Fruit fly (Drosophila melanogaster) S2 (cell line): ENCODE measurements around the gene CCDC53.

Experiments
- CG8478 ChIP-seq: fragments of >200 bp; optimal IDR thresholded peaks from 2 replicates; lab custom pipeline; 2018
- CTCF ChIP-seq, 2 experiments: fragments of >200 bp; optimal IDR thresholded peaks; 2 replicates each; lab custom pipeline; 2018

dm6 chr2L:8043282-8043668 lies 2.4 kb downstream of the CCDC53 start, which contains the start of gene Megf8:
- TF ChIP-seq CG8478 (lab: Kevin White, UChicago) = no peak
- no peak for TF ChIP-seq CTCF (optimal IDR thresholded peaks at IDR 0.05; lab: Kevin White, UChicago)
